Fruit fly (Drosophila melanogaster) whole organism, embryonic: ENCODE data around the gene CG5823.

Experiments used
- CG10321 ChIP-seq: fragments of 200-800 bp; sonication (Bioruptor generic); IDR thresholded peaks from 2 replicates; pipeline ENCODE4 v1.3.6; 2022; ENCODE audit warnings: missing biosample characterization, missing genetic modification characterization
- CG10565 ChIP-seq: fragments of 200-800 bp; sonication (Bioruptor generic); optimal IDR thresholded peaks from 3 replicates; lab custom pipeline; 2016; ENCODE audit warnings: missing biosample characterization, mild to moderate bottlenecking, missing genetic modification characterization
- CG11504 ChIP-seq: fragments of 200-800 bp; sonication (Bioruptor generic); optimal IDR thresholded peaks from 3 replicates; lab custom pipeline; 2019; ENCODE audit warnings: missing biosample characterization, mild to moderate bottlenecking, missing genetic modification characterization, moderate library complexity
- CG13123 ChIP-seq: fragments of 200-800 bp; sonication (Bioruptor generic); optimal IDR thresholded peaks from 2 replicates; lab custom pipeline; 2016; ENCODE audit warnings: missing biosample characterization, missing genetic modification characterization
- CG14965 ChIP-seq: fragments of 200-800 bp; sonication (Bioruptor generic); optimal IDR thresholded peaks from 2 replicates; lab custom pipeline; 2016; ENCODE audit warnings: missing biosample characterization, missing genetic modification characterization, borderline replicate concordance
- CG16779 ChIP-seq: fragments of 200-800 bp; sonication (Bioruptor generic); IDR thresholded peaks from 2 replicates; pipeline ENCODE4 v1.3.6; 2022; ENCODE audit warnings: missing biosample characterization, missing genetic modification characterization
- CG1792 ChIP-seq: fragments of 200-800 bp; sonication (Bioruptor generic); optimal IDR thresholded peaks from 2 replicates; lab custom pipeline; 2016; ENCODE audit warnings: missing biosample characterization, missing genetic modification characterization
- CG18476 ChIP-seq: fragments of 200-800 bp; sonication (Bioruptor generic); optimal IDR thresholded peaks from 2 replicates; lab custom pipeline; 2016; ENCODE audit warnings: missing biosample characterization, mild to moderate bottlenecking, missing genetic modification characterization
- CG2202 ChIP-seq: fragments of 200-800 bp; sonication (Bioruptor generic); optimal IDR thresholded peaks from 2 replicates; lab custom pipeline; 2018; ENCODE audit warnings: missing biosample characterization, mild to moderate bottlenecking, missing genetic modification characterization
- CG2678 ChIP-seq: fragments of 200-800 bp; sonication (Bioruptor generic); optimal IDR thresholded peaks from 3 replicates; lab custom pipeline; 2019; ENCODE audit warnings: missing biosample characterization, mild to moderate bottlenecking, missing genetic modification characterization, moderate library complexity
- CG31224 ChIP-seq: fragments of 200-800 bp; sonication (Bioruptor generic); IDR thresholded peaks from 2 replicates; pipeline ENCODE4 v1.3.6; 2022; ENCODE audit warnings: missing biosample characterization, missing genetic modification characterization
- CG3726 ChIP-seq: fragments of 200-800 bp; sonication (Bioruptor generic); IDR thresholded peaks from 3 replicates; pipeline ENCODE4, ENCODE4 v1.3.6; 2022; ENCODE audit warnings: missing biosample characterization, missing genetic modification characterization
- CG4424 ChIP-seq: fragments of 200-800 bp; sonication (Bioruptor generic); optimal IDR thresholded peaks from 3 replicates; lab custom pipeline; 2016; ENCODE audit warnings: missing biosample characterization, missing genetic modification characterization
- CG4730 ChIP-seq: fragments of 200-800 bp; sonication (Bioruptor generic); IDR thresholded peaks from 2 replicates; pipeline ENCODE4 v1.3.6; 2022; ENCODE audit warnings: missing biosample characterization, missing genetic modification characterization
- CG5180 ChIP-seq: fragments of 200-800 bp; sonication (Bioruptor generic); optimal IDR thresholded peaks from 3 replicates; lab custom pipeline; 2017; ENCODE audit warnings: missing biosample characterization, missing genetic modification characterization, mild to moderate bottlenecking, moderate library complexity, missing genetic modification reagents
- CG5245 ChIP-seq: fragments of 200-800 bp; sonication (Bioruptor generic); optimal IDR thresholded peaks from 3 replicates; lab custom pipeline; 2016; ENCODE audit warnings: missing biosample characterization, missing genetic modification characterization
- CG6689 ChIP-seq: fragments of 200-800 bp; sonication (Bioruptor generic); IDR thresholded peaks from 2 replicates; pipeline ENCODE4 v1.3.6; 2022; ENCODE audit warnings: missing biosample characterization, missing genetic modification characterization
- CG9727 ChIP-seq: fragments of 200-800 bp; sonication (Bioruptor generic); optimal IDR thresholded peaks from 3 replicates; lab custom pipeline; 2017; ENCODE audit warnings: missing biosample characterization, mild to moderate bottlenecking, missing genetic modification characterization
- CHES-1-like ChIP-seq: fragments of 200-800 bp; sonication (Bioruptor generic); optimal IDR thresholded peaks from 2 replicates; lab custom pipeline; 2016; ENCODE audit warnings: missing biosample characterization, missing genetic modification characterization
- Deaf1 ChIP-seq: fragments of 200-800 bp; optimal IDR thresholded peaks from 3 replicates; lab custom pipeline; 2019; ENCODE audit warnings: missing biosample characterization, mild to moderate bottlenecking, missing genetic modification characterization, moderate library complexity
- Fer1 ChIP-seq: fragments of 200-800 bp; sonication (Bioruptor generic); optimal IDR thresholded peaks from 2 replicates; lab custom pipeline; 2017; ENCODE audit warnings: missing biosample characterization, mild to moderate bottlenecking, missing genetic modification characterization
- Max ChIP-seq: fragments of 200-800 bp; sonication (Bioruptor generic); optimal IDR thresholded peaks from 2 replicates; lab custom pipeline; 2016; ENCODE audit warnings: missing biosample characterization, mild to moderate bottlenecking, missing genetic modification characterization
- Myb ChIP-seq: fragments of 200-800 bp; sonication (Bioruptor generic); optimal IDR thresholded peaks from 2 replicates; lab custom pipeline; 2016; ENCODE audit warnings: missing biosample characterization, missing genetic modification characterization
- NK7.1 ChIP-seq: fragments of 200-800 bp; sonication (Bioruptor generic); optimal IDR thresholded peaks from 3 replicates; lab custom pipeline; 2016; ENCODE audit warnings: missing biosample characterization, missing genetic modification characterization
- Nf-YB ChIP-seq: fragments of 200-800 bp; sonication (Bioruptor generic); optimal IDR thresholded peaks from 3 replicates; lab custom pipeline; 2019; ENCODE audit warnings: missing biosample characterization, mild to moderate bottlenecking, missing genetic modification characterization, moderate library complexity
- Optix ChIP-seq: fragments of 200-800 bp; sonication (Bioruptor generic); IDR thresholded peaks from 3 replicates; pipeline ENCODE4 v1.3.6; 2022; ENCODE audit warnings: missing biosample characterization, missing genetic modification characterization
- Sin3A ChIP-seq: fragments of >200 bp; optimal IDR thresholded peaks from 2 replicates; lab custom pipeline; 2018
- Taf1 ChIP-seq: fragments of 200-800 bp; sonication (Bioruptor generic); IDR thresholded peaks from 2 replicates; pipeline ENCODE4 v1.3.6; 2022; ENCODE audit warnings: missing biosample characterization, missing genetic modification characterization
- ac ChIP-seq: fragments of 200-800 bp; sonication (Bioruptor generic); optimal IDR thresholded peaks from 3 replicates; lab custom pipeline; 2017; ENCODE audit warnings: missing biosample characterization, mild to moderate bottlenecking, missing genetic modification characterization
- aop ChIP-seq: fragments of 200-800 bp; sonication (Bioruptor generic); IDR thresholded peaks from 2 replicates; pipeline ENCODE4 v1.3.6; 2022; ENCODE audit warnings: missing biosample characterization, missing genetic modification characterization
- bbx ChIP-seq: fragments of 200-800 bp; sonication (Bioruptor generic); IDR thresholded peaks from 2 replicates; pipeline ENCODE4 v1.3.6; 2022; ENCODE audit warnings: missing biosample characterization, missing genetic modification characterization; ENCODE audit not compliant: partially characterized antibody
- cad ChIP-seq: fragments of >200 bp; optimal IDR thresholded peaks from 2 replicates; lab custom pipeline; 2017; ENCODE audit warnings: missing biosample characterization, missing genetic modification characterization
- cas ChIP-seq: fragments of 200-800 bp; sonication (Bioruptor generic); IDR thresholded peaks from 2 replicates; pipeline ENCODE4 v1.3.6; 2022; ENCODE audit warnings: missing biosample characterization, missing genetic modification characterization
- chinmo ChIP-seq: fragments of 200-800 bp; sonication (Bioruptor generic); IDR thresholded peaks from 4 replicates; pipeline ENCODE4 v1.3.6; 2022; ENCODE audit warnings: missing biosample characterization, missing genetic modification characterization; ENCODE audit not compliant: partially characterized antibody
- ewg ChIP-seq: fragments of 200-800 bp; sonication (Bioruptor generic); optimal IDR thresholded peaks from 3 replicates; lab custom pipeline; 2017; ENCODE audit warnings: mild to moderate bottlenecking, missing biosample characterization, missing genetic modification reagents, missing genetic modification characterization
- fd3F ChIP-seq: fragments of 200-800 bp; sonication (Bioruptor generic); optimal IDR thresholded peaks from 2 replicates; lab custom pipeline; 2018; ENCODE audit warnings: missing biosample characterization, mild to moderate bottlenecking, missing genetic modification characterization, moderate library complexity
- fd64A ChIP-seq: fragments of 200-800 bp; sonication (Bioruptor generic); optimal IDR thresholded peaks from 3 replicates; lab custom pipeline; 2018; ENCODE audit warnings: missing biosample characterization, mild to moderate bottlenecking, missing genetic modification characterization
- gce ChIP-seq: fragments of 200-800 bp; sonication (Bioruptor generic); IDR thresholded peaks from 3 replicates; pipeline ENCODE4 v1.3.6; 2022; ENCODE audit warnings: missing biosample characterization, missing genetic modification characterization
- gt ChIP-seq: fragments of 200-800 bp; sonication (Bioruptor generic); IDR thresholded peaks from 2 replicates; pipeline ENCODE4 v1.3.6; 2022; ENCODE audit warnings: missing biosample characterization, missing genetic modification characterization
- jigr1 ChIP-seq: fragments of 200-800 bp; sonication (Bioruptor generic); IDR thresholded peaks from 3 replicates; pipeline ENCODE4 v1.3.6; 2022; ENCODE audit warnings: missing biosample characterization, missing genetic modification characterization
- nmo ChIP-seq: fragments of 200-800 bp; sonication (Bioruptor generic); optimal IDR thresholded peaks from 2 replicates; lab custom pipeline; 2018; ENCODE audit warnings: missing biosample characterization, mild to moderate bottlenecking, missing genetic modification characterization, moderate library complexity
- otp ChIP-seq: fragments of 200-800 bp; sonication (Bioruptor generic); IDR thresholded peaks from 3 replicates; pipeline ENCODE4, ENCODE4 v1.3.6; 2022; ENCODE audit warnings: missing biosample characterization, missing genetic modification characterization
- pb ChIP-seq: fragments of 200-800 bp; sonication (Bioruptor generic); optimal IDR thresholded peaks from 3 replicates; lab custom pipeline; 2016; ENCODE audit warnings: missing biosample characterization, missing genetic modification characterization
- pum ChIP-seq: fragments of 200-800 bp; sonication (Bioruptor generic); optimal IDR thresholded peaks from 2 replicates; lab custom pipeline; 2016; ENCODE audit warnings: missing biosample characterization, missing genetic modification characterization
- sisA ChIP-seq: fragments of 200-800 bp; sonication (Bioruptor generic); IDR thresholded peaks from 2 replicates; pipeline ENCODE4 v1.3.6; 2022; ENCODE audit warnings: missing biosample characterization, missing genetic modification characterization
- trem ChIP-seq: fragments of 200-800 bp; optimal IDR thresholded peaks from 3 replicates; lab custom pipeline; 2019; ENCODE audit warnings: missing biosample characterization, mild to moderate bottlenecking, missing genetic modification characterization, moderate library complexity
- trh ChIP-seq: fragments of 200-800 bp; sonication (Bioruptor generic); optimal IDR thresholded peaks from 2 replicates; lab custom pipeline; 2016; ENCODE audit warnings: missing biosample characterization, missing genetic modification characterization
- tup ChIP-seq: fragments of 200-800 bp; sonication (Bioruptor generic); optimal IDR thresholded peaks from 2 replicates; lab custom pipeline; 2016; ENCODE audit warnings: missing biosample characterization, mild to moderate bottlenecking, missing genetic modification characterization, moderate library complexity
- unc-4 ChIP-seq: fragments of 200-800 bp; sonication (Bioruptor generic); IDR thresholded peaks from 2 replicates; pipeline ENCODE4 v1.3.6; 2022; ENCODE audit warnings: missing biosample characterization, missing genetic modification characterization; ENCODE audit not compliant: partially characterized antibody
- zen2 ChIP-seq: fragments of 200-800 bp; sonication (Bioruptor generic); IDR thresholded peaks from 3 replicates; pipeline ENCODE4 v1.3.6; 2022; ENCODE audit warnings: missing biosample characterization, missing genetic modification characterization; ENCODE audit not compliant: partially characterized antibody

The CG5823 gene

DNA sequence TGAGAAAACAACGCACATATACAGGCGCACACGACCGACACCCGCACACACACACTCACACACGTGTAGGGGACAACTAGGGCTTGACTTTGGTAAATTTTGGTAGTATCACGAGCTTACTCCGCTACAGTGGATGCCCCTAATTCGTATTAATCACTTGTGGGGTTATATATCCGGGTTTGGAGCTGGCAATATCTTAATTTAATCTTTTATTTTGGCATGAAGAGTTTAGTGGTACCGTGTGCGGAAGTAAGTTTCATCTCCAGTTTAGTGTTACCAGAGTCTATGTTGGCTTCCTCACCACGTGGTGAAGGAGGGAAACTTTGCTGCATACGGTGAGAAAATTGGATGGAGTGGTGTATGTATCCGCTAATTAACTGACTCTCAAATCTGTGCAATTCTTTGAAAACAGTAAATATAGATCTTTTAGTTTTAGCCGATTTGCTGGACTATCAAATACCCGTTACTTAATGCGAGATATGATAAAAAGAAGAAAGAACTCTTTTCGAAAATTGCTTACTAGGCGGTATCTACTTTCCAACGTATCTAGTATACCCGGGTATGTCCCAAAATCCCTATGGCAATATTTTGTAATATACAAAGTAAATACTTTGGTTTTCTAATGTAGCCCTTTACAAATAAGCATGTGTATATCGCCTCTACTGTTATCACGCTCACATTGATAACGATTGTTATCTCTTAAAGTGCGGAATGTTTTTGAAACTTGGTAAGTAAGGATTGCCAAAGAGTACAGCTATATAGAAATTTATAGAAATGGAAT, at the start of gene CG5823, which contains the start of gene P5cr-2 (continued):
- TF ChIP-seq CG5245 (GFP tag; lab: Kevin White, UChicago) (no peak), CG5180 (peak; percentile 33), CG18476 (GFP tag; lab: Kevin White, UChicago) (no peak), bbx (GFP tag; lab: Robert Waterston, UW) (peak; percentile 43), CG10321 (GFP tag; lab: Robert Waterston, UW) (peak; percentile 49; the same call in 1 of the 2 replicates), fd64A (GFP tag; lab: Kevin White, UChicago) (peak; percentile 77), Fer1 (GFP tag; lab: Kevin White, UChicago) (peak; percentile 13), ewg (GFP tag; lab: Kevin White, UChicago) (peak; percentile 65), otp (GFP tag; lab: Robert Waterston, UW) (peak; percentile 72; the same call in 2 of the 3 replicates), Deaf1 (no peak), NK7.1 (GFP tag; lab: Kevin White, UChicago) (peak; percentile 22), cas (GFP tag; lab: Robert Waterston, UW) (no peak), cad (GFP tag; lab: Kevin White, UChicago) (no peak), CG16779 (GFP tag; lab: Robert Waterston, UW) (no peak), trh (GFP tag; lab: Kevin White, UChicago) (no peak), CG2678 (tag; lab: Kevin White, UChicago) (peak; percentile 27), CG14965 (GFP tag; lab: Kevin White, UChicago) (no peak), CG4424 (GFP tag; lab: Kevin White, UChicago) (no peak), CG4730 (no peak), CG9727 (GFP tag; lab: Kevin White, UChicago) (no peak), unc-4 (peak; percentile 40; the same call in 1 of the 2 replicates), Optix (GFP tag; lab: Robert Waterston, UW) (no peak), chinmo (GFP tag; lab: Robert Waterston, UW) (no peak), zen2 (GFP tag; lab: Robert Waterston, UW) (no peak; the same call in 2 of the 3 replicates), tup (GFP tag; lab: Kevin White, UChicago) (peak; percentile 52), CG1792 (peak; percentile 63), CG2202 (tag; lab: Kevin White, UChicago) (peak; percentile 68), fd3F (GFP tag; lab: Kevin White, UChicago) (peak; percentile 54), pum (GFP tag; lab: Kevin White, UChicago) (no peak), ac (no peak), Max (GFP tag; lab: Kevin White, UChicago) (no peak), gt (GFP tag; lab: Robert Waterston, UW) (no peak), pb (no peak), CHES-1-like (GFP tag; lab: Kevin White, UChicago) (peak; percentile 73), trem (tag; lab: Kevin White, UChicago) (peak; percentile 59), CG6689 (GFP tag; lab: Robert Waterston, UW) (no peak), CG31224 (GFP tag; lab: Robert Waterston, UW) (no peak), Nf-YB (GFP tag; lab: Kevin White, UChicago) (no peak), gce (GFP tag; lab: Robert Waterston, UW) (no peak), sisA (GFP tag; lab: Robert Waterston, UW) (0 out of 2 replicates have a peak, but pooled peaks have one; percentile 13), Sin3A (lab: Kevin White, UChicago) (peak; percentile 72), Myb (peak; percentile 90), Taf1 (GFP tag; lab: Robert Waterston, UW) (no peak), CG11504 (peak; percentile 47), aop (no peak), CG13123 (GFP tag; lab: Kevin White, UChicago) (peak; percentile 81), CG10565 (no peak), CG3726 (GFP tag; lab: Robert Waterston, UW) (no peak), nmo (GFP tag; lab: Kevin White, UChicago) (peak; percentile 59), jigr1 (GFP tag; lab: Robert Waterston, UW) (no peak)
